Worm (Caenorhabditis elegans) whole organism, late embryonic: ENCODE results near the gene T24H10.1.

ENCODE experiments used
- C08G9.2 ChIP-seq: sonication (generic microtip); optimal IDR thresholded peaks from 2 replicates; lab custom pipeline; 2016; ENCODE audit warnings: mild to moderate bottlenecking, missing genetic modification characterization, moderate library complexity, missing compliant biosample characterization
- K02D7.2 ChIP-seq: sonication (generic microtip); optimal IDR thresholded peaks from 2 replicates; lab custom pipeline; 2017; ENCODE audit warnings: mild to moderate bottlenecking, missing genetic modification characterization, missing compliant biosample characterization
- T23F11.4 ChIP-seq: fragments of 200-800 bp; sonication (Bioruptor generic); optimal IDR thresholded peaks from 2 replicates; lab custom pipeline; 2018; ENCODE audit warnings: mild to moderate bottlenecking, missing genetic modification characterization, missing compliant biosample characterization
- Y22D7AL.16 ChIP-seq: sonication (generic microtip); optimal IDR thresholded peaks from 2 replicates; lab custom pipeline; 2016; ENCODE audit warnings: missing genetic modification characterization, missing compliant biosample characterization
- ahr-1 ChIP-seq: sonication (generic microtip); optimal IDR thresholded peaks from 2 replicates; lab custom pipeline; 2016; ENCODE audit warnings: missing genetic modification characterization, missing compliant biosample characterization
- ama-1 ChIP-seq: fragments of 150-350 bp; optimal IDR thresholded peaks from 2 replicates; lab custom pipeline; 2014
- ceh-14 ChIP-seq: sonication (generic microtip); optimal IDR thresholded peaks from 2 replicates; lab custom pipeline; 2016; ENCODE audit warnings: missing genotype, missing genetic modification characterization, missing compliant biosample characterization
- ceh-18 ChIP-seq: sonication (generic microtip); optimal IDR thresholded peaks from 2 replicates; lab custom pipeline; 2016; ENCODE audit warnings: missing genetic modification characterization, missing compliant biosample characterization
- ceh-19 ChIP-seq: fragments of 200-800 bp; sonication (Bioruptor generic); optimal IDR thresholded peaks from 2 replicates; lab custom pipeline; 2018; ENCODE audit warnings: mild to moderate bottlenecking, missing genetic modification characterization, missing compliant biosample characterization
- ceh-2 ChIP-seq: sonication (generic microtip); optimal IDR thresholded peaks from 2 replicates; lab custom pipeline; 2016; ENCODE audit warnings: missing genotype, missing genetic modification characterization, missing compliant biosample characterization
- ceh-30 ChIP-seq: fragments of 150-350 bp; optimal IDR thresholded peaks from 2 replicates; lab custom pipeline; 2014; ENCODE audit warnings: missing biosample characterization, missing genetic modification characterization
- ceh-34 ChIP-seq: sonication (generic microtip); optimal IDR thresholded peaks from 2 replicates; lab custom pipeline; 2016; ENCODE audit warnings: mild to moderate bottlenecking, missing genetic modification characterization, missing compliant biosample characterization
- ceh-45 ChIP-seq: fragments of 200-800 bp; sonication (Bioruptor generic); IDR thresholded peaks from 2 replicates; pipeline ENCODE4 v1.3.6; 2022; ENCODE audit warnings: missing genetic modification reagents, missing genetic modification characterization, missing compliant biosample characterization
- ceh-48 ChIP-seq: sonication (generic microtip); optimal IDR thresholded peaks from 2 replicates; lab custom pipeline; 2016; ENCODE audit warnings: missing genetic modification characterization, inconsistent platforms, missing compliant biosample characterization
- ceh-6 ChIP-seq: fragments of 200-800 bp; sonication (Bioruptor generic); optimal IDR thresholded peaks from 2 replicates; lab custom pipeline; 2018; ENCODE audit warnings: mild to moderate bottlenecking, missing genetic modification characterization, missing compliant biosample characterization
- dve-1 ChIP-seq: sonication (generic microtip); optimal IDR thresholded peaks from 2 replicates; lab custom pipeline; 2017; ENCODE audit warnings: antibody characterized with exemption, mild to moderate bottlenecking, missing genetic modification characterization, missing compliant biosample characterization
- elt-2 ChIP-seq: sonication (generic microtip); optimal IDR thresholded peaks from 2 replicates; lab custom pipeline; 2016; ENCODE audit warnings: missing genetic modification reagents, missing genetic modification characterization, missing compliant biosample characterization
- ets-4 ChIP-seq: sonication (generic microtip); optimal IDR thresholded peaks from 2 replicates; lab custom pipeline; 2016; ENCODE audit warnings: missing genetic modification characterization, missing compliant biosample characterization
- eyg-1 ChIP-seq: sonication (generic microtip); optimal IDR thresholded peaks from 2 replicates; lab custom pipeline; 2016; ENCODE audit warnings: missing genotype, missing genetic modification characterization, missing compliant biosample characterization
- fax-1 ChIP-seq: sonication (generic microtip); optimal IDR thresholded peaks from 2 replicates; lab custom pipeline; 2016; ENCODE audit warnings: missing genotype, missing genetic modification characterization, missing compliant biosample characterization
- fkh-6 ChIP-seq: sonication (generic microtip); optimal IDR thresholded peaks from 2 replicates; lab custom pipeline; 2016; ENCODE audit warnings: missing genetic modification characterization, missing compliant biosample characterization
- gmeb-2 ChIP-seq: sonication (generic microtip); optimal IDR thresholded peaks from 2 replicates; lab custom pipeline; 2016; ENCODE audit warnings: missing genetic modification characterization, inconsistent platforms, missing compliant biosample characterization
- hlh-13 ChIP-seq: fragments of 200-800 bp; sonication (Bioruptor generic); optimal IDR thresholded peaks from 2 replicates; lab custom pipeline; 2018; ENCODE audit warnings: mild to moderate bottlenecking, missing genetic modification characterization, missing compliant biosample characterization
- hlh-15 ChIP-seq: sonication (generic microtip); optimal IDR thresholded peaks from 2 replicates; lab custom pipeline; 2016; ENCODE audit warnings: missing genetic modification characterization, missing compliant biosample characterization
- lin-11 ChIP-seq: fragments of 200-800 bp; sonication (Bioruptor generic); optimal IDR thresholded peaks from 2 replicates; lab custom pipeline; 2018; ENCODE audit warnings: mild to moderate bottlenecking, missing genetic modification characterization, missing compliant biosample characterization
- mec-3 ChIP-seq: sonication (generic microtip); optimal IDR thresholded peaks from 2 replicates; lab custom pipeline; 2016; ENCODE audit warnings: borderline replicate concordance, missing genetic modification characterization, missing compliant biosample characterization
- nfya-1 ChIP-seq: sonication (generic microtip); optimal IDR thresholded peaks from 2 replicates; lab custom pipeline; 2017; ENCODE audit warnings: missing genetic modification characterization, mild to moderate bottlenecking, missing compliant biosample characterization, antibody characterized with exemption, moderate library complexity
- nhr-11 ChIP-seq: fragments of 150-350 bp; optimal IDR thresholded peaks from 2 replicates; lab custom pipeline; 2014; ENCODE audit warnings: missing biosample characterization, missing genetic modification characterization
- nhr-232 ChIP-seq: sonication (generic microtip); optimal IDR thresholded peaks from 2 replicates; lab custom pipeline; 2016; ENCODE audit warnings: missing genetic modification characterization, missing compliant biosample characterization
- npax-4 ChIP-seq: sonication (generic microtip); optimal IDR thresholded peaks from 2 replicates; lab custom pipeline; 2016; ENCODE audit warnings: missing genetic modification characterization, missing compliant biosample characterization
- odd-2 ChIP-seq: sonication (generic microtip); optimal IDR thresholded peaks from 2 replicates; lab custom pipeline; 2017; ENCODE audit warnings: antibody characterized with exemption, mild to moderate bottlenecking, missing genetic modification characterization, missing compliant biosample characterization
- pag-3 ChIP-seq: sonication (generic microtip); optimal IDR thresholded peaks from 2 replicates; lab custom pipeline; 2016; ENCODE audit warnings: missing compliant biosample characterization, missing genetic modification characterization, borderline replicate concordance
- pax-1 ChIP-seq: fragments of 150-350 bp; optimal IDR thresholded peaks from 2 replicates; lab custom pipeline; 2014; ENCODE audit warnings: missing biosample characterization, missing genetic modification characterization
- pha-2 ChIP-seq: sonication (generic microtip); optimal IDR thresholded peaks from 2 replicates; lab custom pipeline; 2017; ENCODE audit warnings: mild to moderate bottlenecking, missing genetic modification characterization, missing compliant biosample characterization
- pqm-1 ChIP-seq: sonication (generic microtip); optimal IDR thresholded peaks from 2 replicates; lab custom pipeline; 2016; ENCODE audit warnings: missing genetic modification characterization, missing compliant biosample characterization
- pros-1 ChIP-seq: fragments of 150-350 bp; optimal IDR thresholded peaks from 2 replicates; lab custom pipeline; 2014; ENCODE audit warnings: missing biosample characterization, missing genetic modification reagents, missing genetic modification characterization
- rnt-1 ChIP-seq: sonication (generic microtip); optimal IDR thresholded peaks from 2 replicates; lab custom pipeline; 2016; ENCODE audit warnings: missing genetic modification characterization, missing compliant biosample characterization
- sox-2 ChIP-seq: fragments of 200-800 bp; sonication (Bioruptor generic); IDR thresholded peaks from 2 replicates; pipeline ENCODE4 v1.3.6; 2022; ENCODE audit warnings: missing genetic modification reagents, missing genetic modification characterization, missing compliant biosample characterization
- syd-9 ChIP-seq: sonication (generic microtip); optimal IDR thresholded peaks from 2 replicates; lab custom pipeline; 2016; ENCODE audit warnings: mild to moderate bottlenecking, missing genetic modification characterization, moderate library complexity, missing compliant biosample characterization
- ttx-3 ChIP-seq: sonication (generic microtip); optimal IDR thresholded peaks from 2 replicates; lab custom pipeline; 2016; ENCODE audit warnings: missing genetic modification reagents, missing genetic modification characterization, missing compliant biosample characterization
- unc-3 ChIP-seq, 2 experiments: fragments of 200-800 bp in 1 of 2; sonication (Bioruptor generic) in 1 of 2; sonication (generic microtip) in 1 of 2; conservative IDR thresholded peaks in 1 of 2; optimal IDR thresholded peaks in 1 of 2; 2 replicates each; pipeline versions ENCODE4 v1.3.6 to Lab custom; 2016 to 2022; ENCODE audit warnings: missing compliant biosample characterization in 2 of 2, missing genetic modification characterization in 2 of 2, missing genetic modification reagents in 1 of 2
- unc-42 ChIP-seq: sonication (generic microtip); optimal IDR thresholded peaks from 2 replicates; lab custom pipeline; 2016; ENCODE audit warnings: missing genotype, missing genetic modification characterization, missing compliant biosample characterization
- unc-86 ChIP-seq: sonication (generic microtip); optimal IDR thresholded peaks from 2 replicates; lab custom pipeline; 2016; ENCODE audit warnings: missing genetic modification characterization, missing compliant biosample characterization
- zip-5 ChIP-seq: sonication (generic microtip); optimal IDR thresholded peaks from 2 replicates; lab custom pipeline; 2016; ENCODE audit warnings: missing genetic modification characterization, missing compliant biosample characterization
- ztf-16 ChIP-seq: sonication (generic microtip); optimal IDR thresholded peaks from 2 replicates; lab custom pipeline; 2017; ENCODE audit warnings: missing genetic modification characterization, missing compliant biosample characterization

T24H10.1 gene

DNA sequence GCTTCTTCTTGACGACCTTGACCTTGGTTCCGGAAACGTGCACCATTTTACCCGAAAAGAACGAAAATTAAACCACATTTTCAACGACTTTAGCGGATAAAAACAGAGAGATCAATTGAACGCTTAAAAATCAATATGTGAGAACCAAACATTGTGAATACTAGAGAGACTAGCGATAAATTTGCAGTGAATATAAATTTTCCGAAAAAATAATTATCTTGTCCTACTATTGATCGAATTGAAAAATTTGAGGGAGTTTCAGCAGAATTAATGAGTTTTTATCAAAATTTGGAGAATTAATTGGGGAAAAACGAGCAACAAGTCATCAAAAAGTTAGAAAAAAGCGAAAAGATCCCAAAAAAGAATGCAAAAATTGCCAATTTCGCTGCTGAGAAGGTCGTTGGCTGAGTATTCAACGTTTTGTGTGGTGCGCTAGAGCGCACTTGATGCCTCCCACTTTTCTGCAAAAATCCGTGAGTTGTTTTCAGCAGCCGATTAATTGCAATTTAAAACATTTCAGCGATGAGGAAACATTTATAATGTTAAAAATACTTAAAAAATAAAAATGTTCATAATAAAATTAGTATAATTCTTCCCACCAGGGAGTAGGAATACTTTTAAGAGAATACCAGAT is 42.0 kb upstream of the T24H10.1 start, which contains the start of gene rpl-32 (continued):
- no peak for TF ChIP-seq mec-3 (tag; lab: Kevin White, UChicago)
- no peak for TF ChIP-seq zip-5
- TF ChIP-seq nhr-232 = no peak
- no peak for TF ChIP-seq unc-86 (tag; lab: Kevin White, UChicago)
- no peak for TF ChIP-seq T23F11.4 (GFP tag; lab: Kevin White, UChicago)
- peak; percentile 30 for TF ChIP-seq dve-1 (tag; lab: Kevin White, UChicago)
- TF ChIP-seq pax-1 (tag; lab: Kevin White, UChicago) = peak; percentile 15
- no peak for TF ChIP-seq ahr-1
- TF ChIP-seq hlh-15 (tag; lab: Kevin White, UChicago) = no peak
- no peak for TF ChIP-seq pros-1
- no peak for TF ChIP-seq unc-3 (GFP tag; conservative IDR thresholded peaks at IDR 0.05; lab: Robert Waterston, UW)
- no peak for TF ChIP-seq unc-3 (tag; optimal IDR thresholded peaks at IDR 0.05; lab: Kevin White, UChicago)
- TF ChIP-seq pqm-1 = no peak
- TF ChIP-seq ttx-3 = no peak
- no peak for TF ChIP-seq Y22D7AL.16 (tag; lab: Kevin White, UChicago)
- no peak for TF ChIP-seq nhr-11 (tag; lab: Kevin White, UChicago)
- no peak for TF ChIP-seq ceh-2
- no peak for TF ChIP-seq sox-2 (GFP tag; lab: Robert Waterston, UW)
- no peak for TF ChIP-seq ets-4 (tag; lab: Kevin White, UChicago)
- no peak for TF ChIP-seq pag-3
- no peak for TF ChIP-seq ceh-14
- no peak for TF ChIP-seq ama-1 (lab: Kevin White, UChicago)
- no peak for TF ChIP-seq eyg-1 (tag; lab: Kevin White, UChicago)
- peak; percentile 71 for TF ChIP-seq nfya-1 (tag; lab: Kevin White, UChicago)
- TF ChIP-seq npax-4 (tag; lab: Kevin White, UChicago) = no peak
- no peak for TF ChIP-seq ceh-19 (GFP tag; lab: Kevin White, UChicago)
- TF ChIP-seq K02D7.2 (tag; lab: Kevin White, UChicago) = no peak
- no peak for TF ChIP-seq ztf-16 (tag; lab: Kevin White, UChicago)
- no peak for TF ChIP-seq hlh-13 (GFP tag; lab: Kevin White, UChicago)
- no peak for TF ChIP-seq pha-2
- TF ChIP-seq ceh-48 (tag; lab: Kevin White, UChicago) = no peak
- no peak for TF ChIP-seq syd-9
- peak; percentile 3 for TF ChIP-seq unc-42 (tag; lab: Kevin White, UChicago)
- no peak for TF ChIP-seq ceh-30
- TF ChIP-seq rnt-1 (tag; lab: Kevin White, UChicago) = no peak

DNA sequence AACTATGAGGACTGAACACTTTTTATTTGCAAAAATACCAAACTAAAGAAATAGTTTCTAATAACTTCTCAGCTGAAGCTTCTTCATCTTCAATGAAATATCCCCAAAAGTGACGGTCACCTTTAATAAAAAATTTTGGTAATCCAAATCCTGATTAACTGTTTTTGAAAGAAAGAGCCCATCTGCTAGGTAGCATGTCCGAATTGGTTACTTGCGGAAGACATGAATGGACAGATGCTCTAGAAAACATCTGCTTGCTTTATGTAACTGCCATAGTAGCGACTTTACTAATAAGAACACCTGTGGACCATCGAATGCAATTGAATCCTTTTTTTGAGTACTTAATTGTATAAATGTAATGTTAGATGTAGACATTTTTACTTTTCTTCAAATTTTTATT is 40.2 kb upstream of the T24H10.1 start:
- TF ChIP-seq ama-1 (lab: Kevin White, UChicago) (peak; percentile 56), ttx-3 (no peak)

DNA sequence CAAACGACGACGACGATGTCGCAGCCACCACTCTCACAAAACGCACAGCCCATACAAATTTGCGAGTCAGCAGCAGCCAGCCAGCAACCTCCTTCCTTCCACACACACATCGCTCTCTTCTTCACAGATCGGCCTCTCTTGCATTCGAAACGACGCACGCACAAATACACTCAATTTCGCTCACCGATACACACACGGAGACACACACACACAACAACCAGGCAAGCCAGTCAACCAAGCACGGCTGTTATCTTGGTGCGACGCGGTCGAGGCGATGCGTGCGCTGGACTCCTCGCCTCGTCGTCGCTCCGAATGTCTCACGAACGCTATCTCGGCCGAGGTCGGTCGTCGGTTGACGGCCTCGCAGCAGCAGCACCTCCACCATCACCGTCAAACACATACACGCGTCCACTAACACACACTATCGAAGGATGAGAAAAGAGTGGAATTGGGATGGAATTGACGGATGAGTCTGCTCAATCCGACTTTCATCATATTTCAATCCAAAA is 38.8 kb upstream of the T24H10.1 start:
- peak; percentile 63 for TF ChIP-seq T23F11.4 (GFP tag; lab: Kevin White, UChicago)
- TF ChIP-seq rnt-1 (tag; lab: Kevin White, UChicago) = peak; percentile 96
- TF ChIP-seq zip-5 = peak; percentile 2
- peak; percentile 37 for TF ChIP-seq lin-11 (tag; lab: Kevin White, UChicago)
- no peak for TF ChIP-seq npax-4 (tag; lab: Kevin White, UChicago)
- TF ChIP-seq nhr-232 = no peak
- TF ChIP-seq ceh-45 = no peak
- peak; percentile 78 for TF ChIP-seq elt-2 (tag; lab: Kevin White, UChicago)
- TF ChIP-seq pqm-1 = no peak
- TF ChIP-seq ceh-2 = peak; percentile 58
- TF ChIP-seq ceh-18 = peak; percentile 98
- peak; percentile 68 for TF ChIP-seq ceh-6 (GFP tag; lab: Kevin White, UChicago)
- peak; percentile 76 for TF ChIP-seq pha-2
- peak; percentile 36 for TF ChIP-seq fkh-6 (tag; lab: Kevin White, UChicago)
- peak; percentile 36 for TF ChIP-seq ahr-1
- TF ChIP-seq ceh-34 (tag; lab: Kevin White, UChicago) = peak; percentile 91
- no peak for TF ChIP-seq odd-2 (tag; lab: Kevin White, UChicago)
- peak; percentile 3 for TF ChIP-seq fax-1 (tag; lab: Kevin White, UChicago)
- TF ChIP-seq nfya-1 (tag; lab: Kevin White, UChicago) = peak; percentile 95
- peak; percentile 10 for TF ChIP-seq ama-1 (lab: Kevin White, UChicago)
- peak; percentile 3 for TF ChIP-seq hlh-15 (tag; lab: Kevin White, UChicago)
- TF ChIP-seq ceh-30 = peak; percentile 90
- no peak for TF ChIP-seq pax-1 (tag; lab: Kevin White, UChicago)
- peak; percentile 61 for TF ChIP-seq C08G9.2 (tag; lab: Kevin White, UChicago)
- TF ChIP-seq K02D7.2 (tag; lab: Kevin White, UChicago) = peak; percentile 40
- peak; percentile 14 for TF ChIP-seq ttx-3
- no peak for TF ChIP-seq nhr-11 (tag; lab: Kevin White, UChicago)
- TF ChIP-seq Y22D7AL.16 (tag; lab: Kevin White, UChicago) = no peak
- peak; percentile 85 for TF ChIP-seq ceh-14
- TF ChIP-seq syd-9 = peak; percentile 85
- TF ChIP-seq gmeb-2 (tag; lab: Kevin White, UChicago) = no peak
